Worm (Caenorhabditis elegans) whole organism, young adult: ENCODE measurements around the gene F42A6.1.
A peak's percentile ranks its signal among the peaks of the same experiment; 100 is the strongest.

Source experiments
- B0019.2 ChIP-seq: fragments of 200-800 bp; sonication (Bioruptor generic); conservative IDR thresholded peaks from 2 replicates; pipeline ENCODE4 v1.3.6; 2022; ENCODE audit warnings: missing genetic modification reagents, missing genetic modification characterization, missing compliant biosample characterization
- B0261.1 ChIP-seq: sonication (generic microtip); optimal IDR thresholded peaks from 2 replicates; lab custom pipeline; 2016; ENCODE audit warnings: mild to moderate bottlenecking, missing genetic modification characterization, moderate library complexity, missing compliant biosample characterization
- C17E4.6 ChIP-seq: fragments of 200-800 bp; sonication (Bioruptor generic); IDR thresholded peaks from 2 replicates; pipeline ENCODE4 v1.3.6; 2022; ENCODE audit warnings: missing genetic modification reagents, missing genetic modification characterization, missing compliant biosample characterization
- F10E7.11 ChIP-seq: sonication (generic microtip); optimal IDR thresholded peaks from 2 replicates; lab custom pipeline; 2017; ENCODE audit warnings: mild to moderate bottlenecking, missing genetic modification characterization, moderate library complexity, missing compliant biosample characterization
- F33H1.4 ChIP-seq: fragments of 200-800 bp; sonication (Bioruptor generic); IDR thresholded peaks from 2 replicates; pipeline ENCODE4 v1.3.6; 2022; ENCODE audit warnings: missing genetic modification reagents, missing genetic modification characterization, missing compliant biosample characterization
- F49E8.2 ChIP-seq: sonication (generic microtip); optimal IDR thresholded peaks from 3 replicates; lab custom pipeline; 2017; ENCODE audit warnings: missing genetic modification characterization, mild to moderate bottlenecking, missing compliant biosample characterization, antibody characterized with exemption, moderate library complexity; ENCODE audit not compliant: insufficient read depth
- F55B11.4 ChIP-seq: sonication (generic microtip); optimal IDR thresholded peaks from 2 replicates; lab custom pipeline; 2016; ENCODE audit warnings: missing compliant biosample characterization, missing genetic modification characterization, borderline replicate concordance; ENCODE audit not compliant: insufficient read depth
- K12H6.12 ChIP-seq: fragments of 200-800 bp; sonication (Bioruptor generic); optimal IDR thresholded peaks from 2 replicates; lab custom pipeline; 2018; ENCODE audit warnings: mild to moderate bottlenecking, missing genetic modification characterization, missing compliant biosample characterization
- Y95B8A.8 ChIP-seq: fragments of 200-800 bp; sonication (Bioruptor generic); IDR thresholded peaks from 2 replicates; pipeline ENCODE4 v1.3.6; 2022; ENCODE audit warnings: missing genetic modification reagents, missing genetic modification characterization, missing compliant biosample characterization
- akir-1 ChIP-seq: fragments of 200-800 bp; sonication (Bioruptor generic); optimal IDR thresholded peaks from 2 replicates; lab custom pipeline; 2018; ENCODE audit warnings: mild to moderate bottlenecking, missing genetic modification characterization, moderate library complexity, missing compliant biosample characterization
- attf-6 ChIP-seq: fragments of 200-800 bp; sonication (Bioruptor generic); IDR thresholded peaks from 2 replicates; pipeline ENCODE4 v1.3.6; 2022; ENCODE audit warnings: missing genetic modification reagents, missing genetic modification characterization, missing compliant biosample characterization
- bed-2 ChIP-seq: fragments of 200-800 bp; sonication (Bioruptor generic); IDR thresholded peaks from 2 replicates; pipeline ENCODE4 v1.3.6; 2022; ENCODE audit warnings: missing genetic modification reagents, missing genetic modification characterization, missing compliant biosample characterization
- ceh-40 ChIP-seq: fragments of 200-800 bp; sonication (Bioruptor generic); IDR thresholded peaks from 2 replicates; pipeline ENCODE4 v1.3.6; 2022; ENCODE audit warnings: missing genetic modification characterization, missing compliant biosample characterization
- dpl-1 ChIP-seq: fragments of 150-350 bp; optimal IDR thresholded peaks from 2 replicates; lab custom pipeline; 2014; ENCODE audit warnings: missing biosample characterization, missing genetic modification reagents, missing genetic modification characterization
- egrh-3 ChIP-seq: fragments of 200-800 bp; sonication (Bioruptor generic); IDR thresholded peaks from 2 replicates; pipeline ENCODE4 v1.3.6; 2022; ENCODE audit warnings: missing genetic modification reagents, missing genetic modification characterization, missing compliant biosample characterization
- ets-4 ChIP-seq: fragments of 200-800 bp; sonication (Bioruptor generic); optimal IDR thresholded peaks from 2 replicates; lab custom pipeline; 2018; ENCODE audit warnings: mild to moderate bottlenecking, missing genetic modification characterization, missing compliant biosample characterization
- hmg-20 ChIP-seq: fragments of 200-800 bp; sonication (Bioruptor generic); IDR thresholded peaks from 2 replicates; pipeline ENCODE4 v1.3.6; 2022; ENCODE audit warnings: missing genetic modification reagents, missing genetic modification characterization, missing compliant biosample characterization
- hrde-1 ChIP-seq: sonication (generic microtip); optimal IDR thresholded peaks from 2 replicates; lab custom pipeline; 2016; ENCODE audit warnings: missing genetic modification characterization, mild to moderate bottlenecking, missing compliant biosample characterization, moderate library complexity, missing genotype, missing genetic modification reagents, borderline replicate concordance
- hsf-1 ChIP-seq: fragments of 200-800 bp; sonication (Bioruptor generic); IDR thresholded peaks from 2 replicates; pipeline ENCODE4 v1.3.6; 2022; ENCODE audit warnings: missing genetic modification reagents, missing genetic modification characterization, missing compliant biosample characterization
- let-607 ChIP-seq, 2 experiments: fragments of 200-800 bp in 1 of 2; sonication (Bioruptor generic) in 1 of 2; sonication (generic microtip) in 1 of 2; optimal IDR thresholded peaks; 2 replicates each; lab custom pipeline; 2016 to 2018; ENCODE audit warnings: mild to moderate bottlenecking in 2 of 2, missing compliant biosample characterization in 2 of 2, missing genetic modification characterization in 2 of 2, moderate library complexity in 2 of 2, missing genotype in 1 of 2
- lin-26 ChIP-seq: fragments of 200-800 bp; sonication (Bioruptor generic); IDR thresholded peaks from 2 replicates; pipeline ENCODE4 v1.3.6; 2022; ENCODE audit warnings: missing genetic modification reagents, missing genetic modification characterization, missing compliant biosample characterization
- lin-35 ChIP-seq, 3 experiments: fragments of 150-350 bp in 2 of 3; sonication (generic microtip) in 1 of 3; optimal IDR thresholded peaks; 2 replicates each; lab custom pipeline; 2014 to 2018; ENCODE audit warnings: missing biosample characterization in 3 of 3, missing genetic modification characterization in 3 of 3, missing genetic modification reagents in 3 of 3
- lin-54 ChIP-seq: fragments of 200-800 bp; sonication (Bioruptor generic); optimal IDR thresholded peaks from 2 replicates; lab custom pipeline; 2018; ENCODE audit warnings: mild to moderate bottlenecking, missing genetic modification characterization, missing compliant biosample characterization
- lsl-1 ChIP-seq: fragments of 200-800 bp; sonication (Bioruptor generic); optimal IDR thresholded peaks from 2 replicates; lab custom pipeline; 2018; ENCODE audit warnings: mild to moderate bottlenecking, missing genetic modification characterization, moderate library complexity, missing compliant biosample characterization
- madf-3 ChIP-seq: fragments of 200-800 bp; sonication (Bioruptor generic); IDR thresholded peaks from 2 replicates; pipeline ENCODE4 v1.3.6; 2022; ENCODE audit warnings: missing genetic modification reagents, missing genetic modification characterization, missing compliant biosample characterization
- madf-6 ChIP-seq: fragments of 200-800 bp; sonication (Bioruptor generic); IDR thresholded peaks from 2 replicates; pipeline ENCODE4 v1.3.6; 2022; ENCODE audit warnings: missing genetic modification reagents, missing genetic modification characterization, missing compliant biosample characterization
- madf-8 ChIP-seq: fragments of 200-800 bp; sonication (Bioruptor generic); conservative IDR thresholded peaks from 2 replicates; pipeline ENCODE4 v1.3.6; 2022; ENCODE audit warnings: missing genetic modification reagents, missing genetic modification characterization, missing compliant biosample characterization
- nfya-1 ChIP-seq: sonication (generic microtip); optimal IDR thresholded peaks from 2 replicates; lab custom pipeline; 2017; ENCODE audit warnings: antibody characterized with exemption, missing compliant biosample characterization, missing genetic modification characterization, borderline replicate concordance; ENCODE audit not compliant: insufficient read depth
- nfya-2 ChIP-seq: fragments of 200-800 bp; sonication (Bioruptor generic); IDR thresholded peaks from 2 replicates; pipeline ENCODE4 v1.3.6; 2022; ENCODE audit warnings: missing genetic modification reagents, missing genetic modification characterization, missing compliant biosample characterization
- nhr-27 ChIP-seq: fragments of 200-800 bp; sonication (Bioruptor generic); optimal IDR thresholded peaks from 2 replicates; lab custom pipeline; 2018; ENCODE audit warnings: mild to moderate bottlenecking, missing genetic modification characterization, moderate library complexity, missing compliant biosample characterization
- pbrm-1 ChIP-seq: fragments of 200-800 bp; sonication (Bioruptor generic); IDR thresholded peaks from 2 replicates; pipeline ENCODE4 v1.3.6; 2022; ENCODE audit warnings: missing genetic modification reagents, missing genetic modification characterization, missing compliant biosample characterization
- repo-1 ChIP-seq: sonication (generic microtip); optimal IDR thresholded peaks from 2 replicates; lab custom pipeline; 2017; ENCODE audit warnings: mild to moderate bottlenecking, missing genetic modification characterization, missing compliant biosample characterization
- sea-2 ChIP-seq: fragments of 200-800 bp; sonication (Bioruptor generic); IDR thresholded peaks from 2 replicates; pipeline ENCODE4 v1.3.6; 2022; ENCODE audit warnings: missing genetic modification characterization, missing compliant biosample characterization
- snpc-3.4 ChIP-seq: sonication (generic microtip); optimal IDR thresholded peaks from 2 replicates; lab custom pipeline; 2017; ENCODE audit warnings: missing genetic modification characterization, mild to moderate bottlenecking, missing compliant biosample characterization, antibody characterized with exemption, moderate library complexity, missing genotype, missing genetic modification reagents
- snpc-4 ChIP-seq, 5 experiments: fragments of 150-350 bp in 1 of 5; sonication (generic microtip) in 4 of 5; optimal IDR thresholded peaks; 2 replicates each; lab custom pipeline; 2014 to 2018; ENCODE audit warnings: missing genetic modification characterization in 5 of 5, missing biosample characterization in 3 of 5, antibody characterized with exemption in 2 of 5, mild to moderate bottlenecking in 2 of 5, missing compliant biosample characterization in 2 of 5, missing genotype in 2 of 5, moderate library complexity in 2 of 5, missing genetic modification reagents in 1 of 5
- tbp1 ChIP-seq: fragments of 200-800 bp; sonication (Bioruptor generic); optimal IDR thresholded peaks from 2 replicates; lab custom pipeline; 2018; ENCODE audit warnings: mild to moderate bottlenecking, missing genetic modification characterization, missing compliant biosample characterization
- unc-62 ChIP-seq: fragments of 150-350 bp; optimal IDR thresholded peaks from 2 replicates; lab custom pipeline; 2014; ENCODE audit warnings: missing biosample characterization, missing genetic modification reagents, missing genetic modification characterization
- xnd-1 ChIP-seq: sonication (generic microtip); optimal IDR thresholded peaks from 2 replicates; lab custom pipeline; 2016; ENCODE audit warnings: missing genotype, missing genetic modification reagents, missing genetic modification characterization, missing compliant biosample characterization
- ztf-18 ChIP-seq: sonication (generic microtip); optimal IDR thresholded peaks from 2 replicates; lab custom pipeline; 2016; ENCODE audit warnings: missing genotype, mild to moderate bottlenecking, missing genetic modification characterization, missing compliant biosample characterization

The F42A6.1 gene

DNA sequence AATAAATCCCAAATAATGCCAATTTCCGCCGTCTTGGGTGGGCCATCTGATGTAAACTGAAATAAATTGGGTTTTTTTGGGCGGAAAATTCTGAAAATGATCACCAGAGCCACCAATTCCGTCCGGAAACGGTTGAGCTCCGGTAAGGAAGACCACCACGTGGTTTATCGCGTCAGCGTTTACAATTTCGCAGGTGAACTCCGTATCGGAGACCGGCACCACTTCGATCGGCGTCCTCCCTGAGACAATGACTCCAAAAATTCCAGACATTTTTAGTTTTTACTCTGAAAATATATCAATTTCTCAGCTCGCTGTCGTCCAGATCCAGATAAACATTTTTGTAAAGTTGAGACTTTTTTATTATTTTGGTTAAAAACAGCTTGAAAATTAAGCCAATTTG lies 18.3 kb upstream of the F42A6.1 start, which contains the start of gene F42A6.6 (continued):
- TF ChIP-seq lsl-1 (peak; percentile 43), sea-2 (GFP tag; lab: Robert Waterston, UW) (no peak), F10E7.11 (tag; lab: Kevin White, UChicago) (peak; percentile 66), madf-6 (peak; percentile 82), pbrm-1 (peak; percentile 83), madf-3 (peak; percentile 84), repo-1 (peak; percentile 87), nfya-2 (no peak; the same call in 1 of the 2 replicates), snpc-4 (GFP tag; optimal IDR thresholded peaks at IDR 0.05; lab: Kevin White, UChicago) (peak; percentile 29), snpc-4 (tag; optimal IDR thresholded peaks at IDR 0.05; lab: Kevin White, UChicago) (peak in 2 of 4 experiments; percentile 55 to 68), B0261.1 (peak; percentile 31), bed-2 (GFP tag; lab: Robert Waterston, UW) (no peak), unc-62 (GFP tag; lab: Kevin White, UChicago) (no peak), ztf-18 (tag; lab: Kevin White, UChicago) (peak; percentile 37), F55B11.4 (tag; lab: Kevin White, UChicago) (no peak), ceh-40 (GFP tag; lab: Robert Waterston, UW) (no peak), Y95B8A.8 (GFP tag; lab: Robert Waterston, UW) (no peak; the same call in 1 of the 2 replicates), madf-8 (GFP tag; lab: Robert Waterston, UW) (peak; percentile 41; the same call in 1 of the 2 replicates), nhr-27 (tag; lab: Kevin White, UChicago) (peak; percentile 78), lin-35 (GFP tag; optimal IDR thresholded peaks at IDR 0.05; lab: Kevin White, UChicago) (peak in 2 of 3 experiments; percentile 12 to 43), nfya-1 (tag; lab: Kevin White, UChicago) (no peak), lin-54 (GFP tag; lab: Kevin White, UChicago) (peak; percentile 67), hsf-1 (GFP tag; lab: Robert Waterston, UW) (no peak; the same call in 1 of the 2 replicates), B0019.2 (GFP tag; lab: Robert Waterston, UW) (no peak), snpc-3.4 (tag; lab: Kevin White, UChicago) (peak; percentile 78), K12H6.12 (tag; lab: Kevin White, UChicago) (peak; percentile 51), let-607 (tag; optimal IDR thresholded peaks at IDR 0.05; lab: Kevin White, UChicago) (peak; percentile 29 to 48), lin-26 (peak; percentile 64), akir-1 (GFP tag; lab: Kevin White, UChicago) (no peak), ets-4 (GFP tag; lab: Kevin White, UChicago) (peak; percentile 22), tbp1 (GFP tag; lab: Kevin White, UChicago) (peak; percentile 58), F49E8.2 (tag; lab: Kevin White, UChicago) (peak; percentile 96), dpl-1 (GFP tag; lab: Kevin White, UChicago) (no peak), xnd-1 (tag; lab: Kevin White, UChicago) (peak; percentile 32), hmg-20 (0 out of 2 replicates have a peak, but pooled peaks have one; percentile 39), egrh-3 (GFP tag; lab: Robert Waterston, UW) (no peak), C17E4.6 (GFP tag; lab: Robert Waterston, UW) (peak; percentile 88; the same call in 1 of the 2 replicates), attf-6 (peak; percentile 86), F33H1.4 (GFP tag; lab: Robert Waterston, UW) (peak; percentile 67), hrde-1 (tag; lab: Kevin White, UChicago) (peak; percentile 92)
- TF ChIP-seq, all 124 proteins: peak for 84
